Worm (Caenorhabditis elegans) whole organism, late embryonic: ENCODE data around the gene far-4.

Source experiments
- C08G9.2 ChIP-seq: sonication (generic microtip); optimal IDR thresholded peaks from 2 replicates; lab custom pipeline; 2016; ENCODE audit warnings: mild to moderate bottlenecking, missing genetic modification characterization, moderate library complexity, missing compliant biosample characterization
- Y22D7AL.16 ChIP-seq: sonication (generic microtip); optimal IDR thresholded peaks from 2 replicates; lab custom pipeline; 2016; ENCODE audit warnings: missing genetic modification characterization, missing compliant biosample characterization
- ahr-1 ChIP-seq: sonication (generic microtip); optimal IDR thresholded peaks from 2 replicates; lab custom pipeline; 2016; ENCODE audit warnings: missing genetic modification characterization, missing compliant biosample characterization
- ceh-14 ChIP-seq: sonication (generic microtip); optimal IDR thresholded peaks from 2 replicates; lab custom pipeline; 2016; ENCODE audit warnings: missing genotype, missing genetic modification characterization, missing compliant biosample characterization
- ceh-18 ChIP-seq: sonication (generic microtip); optimal IDR thresholded peaks from 2 replicates; lab custom pipeline; 2016; ENCODE audit warnings: missing genetic modification characterization, missing compliant biosample characterization
- ceh-19 ChIP-seq: fragments of 200-800 bp; sonication (Bioruptor generic); optimal IDR thresholded peaks from 2 replicates; lab custom pipeline; 2018; ENCODE audit warnings: mild to moderate bottlenecking, missing genetic modification characterization, missing compliant biosample characterization
- ceh-2 ChIP-seq: sonication (generic microtip); optimal IDR thresholded peaks from 2 replicates; lab custom pipeline; 2016; ENCODE audit warnings: missing genotype, missing genetic modification characterization, missing compliant biosample characterization
- ceh-22 ChIP-seq: sonication (generic microtip); optimal IDR thresholded peaks from 2 replicates; lab custom pipeline; 2017; ENCODE audit warnings: missing biosample characterization, missing genetic modification characterization
- ceh-24 ChIP-seq: sonication (generic microtip); optimal IDR thresholded peaks from 2 replicates; lab custom pipeline; 2016; ENCODE audit warnings: mild to moderate bottlenecking, missing genetic modification characterization, missing compliant biosample characterization
- ceh-30 ChIP-seq: fragments of 150-350 bp; optimal IDR thresholded peaks from 2 replicates; lab custom pipeline; 2014; ENCODE audit warnings: missing biosample characterization, missing genetic modification characterization
- ceh-31 ChIP-seq: sonication (generic microtip); optimal IDR thresholded peaks from 2 replicates; lab custom pipeline; 2016; ENCODE audit warnings: missing genetic modification characterization, missing compliant biosample characterization
- ceh-34 ChIP-seq: sonication (generic microtip); optimal IDR thresholded peaks from 2 replicates; lab custom pipeline; 2016; ENCODE audit warnings: mild to moderate bottlenecking, missing genetic modification characterization, missing compliant biosample characterization
- ceh-48 ChIP-seq: sonication (generic microtip); optimal IDR thresholded peaks from 2 replicates; lab custom pipeline; 2016; ENCODE audit warnings: missing genetic modification characterization, inconsistent platforms, missing compliant biosample characterization
- dmd-4 ChIP-seq: sonication (generic microtip); optimal IDR thresholded peaks from 2 replicates; lab custom pipeline; 2016; ENCODE audit warnings: borderline replicate concordance, missing genetic modification characterization, missing compliant biosample characterization
- dve-1 ChIP-seq: sonication (generic microtip); optimal IDR thresholded peaks from 2 replicates; lab custom pipeline; 2017; ENCODE audit warnings: antibody characterized with exemption, mild to moderate bottlenecking, missing genetic modification characterization, missing compliant biosample characterization
- elt-2 ChIP-seq: sonication (generic microtip); optimal IDR thresholded peaks from 2 replicates; lab custom pipeline; 2016; ENCODE audit warnings: missing genetic modification reagents, missing genetic modification characterization, missing compliant biosample characterization
- elt-4 ChIP-seq: sonication (generic microtip); optimal IDR thresholded peaks from 2 replicates; lab custom pipeline; 2016; ENCODE audit warnings: missing genetic modification characterization, missing compliant biosample characterization
- fax-1 ChIP-seq: sonication (generic microtip); optimal IDR thresholded peaks from 2 replicates; lab custom pipeline; 2016; ENCODE audit warnings: missing genotype, missing genetic modification characterization, missing compliant biosample characterization
- hlh-15 ChIP-seq: sonication (generic microtip); optimal IDR thresholded peaks from 2 replicates; lab custom pipeline; 2016; ENCODE audit warnings: missing genetic modification characterization, missing compliant biosample characterization
- hlh-8 ChIP-seq: sonication (generic microtip); optimal IDR thresholded peaks from 2 replicates; lab custom pipeline; 2016; ENCODE audit warnings: missing genotype, missing genetic modification characterization, missing compliant biosample characterization
- lim-6 ChIP-seq: sonication (generic microtip); optimal IDR thresholded peaks from 2 replicates; lab custom pipeline; 2016; ENCODE audit warnings: missing genetic modification characterization, missing compliant biosample characterization
- nfya-1 ChIP-seq: sonication (generic microtip); optimal IDR thresholded peaks from 2 replicates; lab custom pipeline; 2017; ENCODE audit warnings: missing genetic modification characterization, mild to moderate bottlenecking, missing compliant biosample characterization, antibody characterized with exemption, moderate library complexity
- nhr-11 ChIP-seq: fragments of 150-350 bp; optimal IDR thresholded peaks from 2 replicates; lab custom pipeline; 2014; ENCODE audit warnings: missing biosample characterization, missing genetic modification characterization
- npax-4 ChIP-seq: sonication (generic microtip); optimal IDR thresholded peaks from 2 replicates; lab custom pipeline; 2016; ENCODE audit warnings: missing genetic modification characterization, missing compliant biosample characterization
- odd-2 ChIP-seq: sonication (generic microtip); optimal IDR thresholded peaks from 2 replicates; lab custom pipeline; 2017; ENCODE audit warnings: antibody characterized with exemption, mild to moderate bottlenecking, missing genetic modification characterization, missing compliant biosample characterization
- pag-3 ChIP-seq: sonication (generic microtip); optimal IDR thresholded peaks from 2 replicates; lab custom pipeline; 2016; ENCODE audit warnings: missing compliant biosample characterization, missing genetic modification characterization, borderline replicate concordance
- pat-9 ChIP-seq: fragments of 200-800 bp; sonication (Bioruptor generic); optimal IDR thresholded peaks from 2 replicates; lab custom pipeline; 2018; ENCODE audit warnings: mild to moderate bottlenecking, missing genetic modification characterization, moderate library complexity, missing compliant biosample characterization
- pha-2 ChIP-seq: sonication (generic microtip); optimal IDR thresholded peaks from 2 replicates; lab custom pipeline; 2017; ENCODE audit warnings: mild to moderate bottlenecking, missing genetic modification characterization, missing compliant biosample characterization
- pha-4 ChIP-seq: fragments of 150-350 bp; optimal IDR thresholded peaks from 2 replicates; lab custom pipeline; 2018; ENCODE audit warnings: missing biosample characterization, missing genetic modification reagents, missing genetic modification characterization
- pqm-1 ChIP-seq: sonication (generic microtip); optimal IDR thresholded peaks from 2 replicates; lab custom pipeline; 2016; ENCODE audit warnings: missing genetic modification characterization, missing compliant biosample characterization
- sox-4 ChIP-seq: sonication (generic microtip); optimal IDR thresholded peaks from 2 replicates; lab custom pipeline; 2017; ENCODE audit warnings: mild to moderate bottlenecking, missing genetic modification characterization, inconsistent platforms, missing compliant biosample characterization
- syd-9 ChIP-seq: sonication (generic microtip); optimal IDR thresholded peaks from 2 replicates; lab custom pipeline; 2016; ENCODE audit warnings: mild to moderate bottlenecking, missing genetic modification characterization, moderate library complexity, missing compliant biosample characterization
- tbx-2 ChIP-seq: sonication (generic microtip); optimal IDR thresholded peaks from 2 replicates; lab custom pipeline; 2016; ENCODE audit warnings: missing genetic modification characterization, missing compliant biosample characterization
- tbx-7 ChIP-seq: sonication (generic microtip); optimal IDR thresholded peaks from 2 replicates; lab custom pipeline; 2016; ENCODE audit warnings: missing genotype, missing genetic modification characterization, missing compliant biosample characterization
- unc-42 ChIP-seq: sonication (generic microtip); optimal IDR thresholded peaks from 2 replicates; lab custom pipeline; 2016; ENCODE audit warnings: missing genotype, missing genetic modification characterization, missing compliant biosample characterization
- unc-55 ChIP-seq: sonication (generic microtip); optimal IDR thresholded peaks from 2 replicates; lab custom pipeline; 2017; ENCODE audit warnings: missing biosample characterization, missing genetic modification reagents, missing genetic modification characterization
- unc-86 ChIP-seq: sonication (generic microtip); optimal IDR thresholded peaks from 2 replicates; lab custom pipeline; 2016; ENCODE audit warnings: missing genetic modification characterization, missing compliant biosample characterization
- ztf-16 ChIP-seq: sonication (generic microtip); optimal IDR thresholded peaks from 2 replicates; lab custom pipeline; 2017; ENCODE audit warnings: missing genetic modification characterization, missing compliant biosample characterization

far-4 gene

DNA sequence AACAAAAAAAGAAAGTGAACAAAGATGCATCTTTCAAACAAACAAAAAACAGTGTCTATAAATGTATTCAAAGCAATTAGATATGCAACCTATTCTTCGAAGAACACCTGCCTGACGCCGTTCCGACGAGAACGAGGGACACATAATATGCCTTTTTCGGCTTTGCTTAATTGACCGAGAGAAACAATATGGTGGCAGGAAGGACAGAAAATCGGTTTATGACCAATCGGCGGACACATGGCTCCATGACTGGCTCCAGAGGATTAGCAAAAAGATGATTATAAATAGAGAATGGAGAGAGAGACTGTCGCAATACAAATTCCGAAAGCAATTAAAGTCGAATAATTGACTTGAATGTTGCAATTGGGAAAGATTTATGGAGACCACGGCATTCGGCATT, 18.8 kb upstream of the far-4 start:
- TF ChIP-seq unc-42 (tag; lab: Kevin White, UChicago) (peak; percentile 31), nfya-1 (tag; lab: Kevin White, UChicago) (peak; percentile 33), lim-6 (tag; lab: Kevin White, UChicago) (no peak)

- TF ChIP-seq ztf-16 (tag; lab: Kevin White, UChicago) = no peak
- no peak for TF ChIP-seq sox-4 (tag; lab: Kevin White, UChicago)
- TF ChIP-seq pha-4 = no peak
- TF ChIP-seq hlh-15 (tag; lab: Kevin White, UChicago) = no peak
- TF ChIP-seq tbx-2 = no peak
- no peak for TF ChIP-seq ceh-34 (tag; lab: Kevin White, UChicago)
- TF ChIP-seq fax-1 (tag; lab: Kevin White, UChicago) = no peak
- no peak for TF ChIP-seq lim-6 (tag; lab: Kevin White, UChicago)
- no peak for TF ChIP-seq tbx-7 (tag; lab: Kevin White, UChicago)
- TF ChIP-seq hlh-8 = no peak
- TF ChIP-seq nhr-11 (tag; lab: Kevin White, UChicago) = no peak
- no peak for TF ChIP-seq ceh-30
- TF ChIP-seq C08G9.2 = no peak
- no peak for TF ChIP-seq Y22D7AL.16 (tag; lab: Kevin White, UChicago)
Measured at ce11 chrV:13013844-13014243, 14.4 kb upstream of the far-4 start, which contains the start of gene F15B9.6. TSS of gene F15B9.6 (plus strand) at chrV:13014144.

DNA sequence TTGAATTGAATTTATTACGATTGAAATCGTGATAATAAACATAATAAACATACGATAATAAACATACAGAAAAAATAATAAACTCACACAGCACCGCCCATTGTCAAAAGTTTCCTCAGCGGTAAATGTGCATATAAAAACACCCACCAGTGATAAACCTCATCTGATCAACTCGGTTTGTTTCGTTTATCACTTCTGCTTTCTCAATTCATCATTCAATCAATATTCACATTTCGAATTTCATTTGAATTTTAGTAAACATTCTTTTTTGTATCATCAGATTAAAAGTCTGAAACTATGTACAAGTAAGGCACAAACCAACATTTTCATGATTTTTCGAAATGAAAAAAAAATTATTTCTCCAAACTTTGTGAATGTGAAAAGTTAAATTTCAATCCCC, 13.7 kb upstream of the far-4 start, which contains the start of gene try-10:
try-10 (minus strand) TSS at position 101 of the 400 bp plus-strand sequence.
- TF ChIP-seq ceh-31 (tag; lab: Kevin White, UChicago) = no peak
- no peak for TF ChIP-seq ahr-1 (tag; lab: Kevin White, UChicago)
- TF ChIP-seq elt-4 (tag; lab: Kevin White, UChicago) = no peak
- TF ChIP-seq ceh-22 = no peak
- TF ChIP-seq ceh-14 (tag; lab: Kevin White, UChicago) = no peak
- TF ChIP-seq pqm-1 (tag; lab: Kevin White, UChicago) = no peak
- no peak for TF ChIP-seq ceh-2 (tag; lab: Kevin White, UChicago)

DNA sequence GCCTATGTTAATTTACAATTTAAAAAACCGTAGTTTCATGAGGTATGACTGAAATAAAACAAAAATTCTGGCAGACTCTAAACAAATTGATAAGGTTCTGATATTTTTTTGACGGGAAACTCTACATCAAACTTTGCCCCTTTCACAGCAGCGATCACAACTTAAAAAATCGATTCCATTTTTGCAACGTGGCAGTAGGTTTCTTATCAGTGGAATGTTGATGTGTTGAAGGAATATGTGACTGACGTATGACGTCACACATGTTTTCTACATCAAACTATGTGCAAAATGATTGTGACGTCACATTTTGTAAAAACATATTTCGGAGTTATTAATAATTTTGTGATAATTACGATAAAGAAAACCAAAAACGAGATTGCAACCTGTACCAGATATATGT, 12.4 kb upstream of the far-4 start:
- TF ChIP-seq pat-9 (no peak), elt-2 (tag; lab: Kevin White, UChicago) (peak; percentile 63)

DNA sequence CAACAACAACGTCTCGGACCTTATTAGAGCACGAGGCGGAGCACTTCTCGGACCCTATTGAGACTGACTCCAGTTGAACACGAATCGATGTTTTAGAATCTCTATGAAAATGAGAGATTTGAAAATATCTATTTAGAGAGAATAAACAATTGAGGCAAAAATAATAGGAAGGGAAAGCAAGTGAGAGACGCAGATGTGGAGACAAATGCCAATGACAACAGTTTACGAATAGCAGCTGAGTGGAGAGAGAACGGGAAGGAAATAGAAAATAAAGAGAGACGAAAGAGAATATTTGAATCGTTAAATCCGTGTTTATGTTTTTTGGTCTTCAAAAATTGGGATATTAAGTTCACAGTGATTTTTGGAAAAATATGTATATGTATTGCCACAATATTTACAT, 10.4 kb upstream of the far-4 start:
- TF ChIP-seq hlh-15 (tag; lab: Kevin White, UChicago) = no peak
- TF ChIP-seq pat-9 = no peak
- no peak for TF ChIP-seq ceh-30
- TF ChIP-seq ceh-14 (tag; lab: Kevin White, UChicago) = no peak
- TF ChIP-seq ceh-48 = no peak
- TF ChIP-seq ceh-18 = peak; percentile 6
- TF ChIP-seq unc-55 (GFP tag; lab: Kevin White, UChicago) = peak; percentile 47
- peak; percentile 15 for TF ChIP-seq unc-42 (tag; lab: Kevin White, UChicago)
- no peak for TF ChIP-seq syd-9
- TF ChIP-seq ceh-31 (tag; lab: Kevin White, UChicago) = peak; percentile 51
- peak; percentile 31 for TF ChIP-seq nfya-1 (tag; lab: Kevin White, UChicago)

DNA sequence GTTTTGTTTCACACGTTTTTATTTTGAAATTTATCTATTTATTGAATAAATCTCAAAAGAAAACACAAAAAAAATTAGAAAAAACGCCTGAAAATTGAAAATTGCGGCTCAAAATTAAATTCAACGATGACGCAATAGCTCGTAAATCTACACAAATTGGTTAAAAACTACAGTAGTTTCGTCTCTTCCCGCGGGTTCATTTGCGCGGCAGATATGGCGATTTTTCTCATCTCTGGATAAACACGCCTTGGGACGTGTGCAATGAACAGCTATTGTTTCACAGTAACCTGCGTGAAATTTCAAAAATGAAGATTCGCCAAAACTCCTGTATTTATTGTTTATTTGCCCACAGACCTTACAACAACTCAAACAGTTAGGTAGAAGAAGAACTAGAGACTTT, 9.8 kb upstream of the far-4 start:
- TF ChIP-seq ceh-30 = no peak

ce11 chrV:13008825-13009224, 9.4 kb upstream of the far-4 start, which contains the start of gene F15B9.10:
TSS of gene F15B9.10 (minus strand) at chrV:13008925.
- no peak for TF ChIP-seq C08G9.2
- no peak for TF ChIP-seq lim-6 (tag; lab: Kevin White, UChicago)
- no peak for TF ChIP-seq unc-86 (tag; lab: Kevin White, UChicago)
- no peak for TF ChIP-seq ceh-19 (GFP tag; lab: Kevin White, UChicago)
- no peak for TF ChIP-seq pat-9
- TF ChIP-seq odd-2 (tag; lab: Kevin White, UChicago) = no peak
- TF ChIP-seq dmd-4 (tag; lab: Kevin White, UChicago) = no peak
- TF ChIP-seq pag-3 (tag; lab: Kevin White, UChicago) = no peak
- TF ChIP-seq ceh-48 = no peak
- TF ChIP-seq ceh-24 = no peak
- no peak for TF ChIP-seq npax-4
- no peak for TF ChIP-seq nhr-11 (tag; lab: Kevin White, UChicago)
- TF ChIP-seq sox-4 (tag; lab: Kevin White, UChicago) = no peak
- no peak for TF ChIP-seq ahr-1 (tag; lab: Kevin White, UChicago)
- TF ChIP-seq dve-1 (tag; lab: Kevin White, UChicago) = no peak
- TF ChIP-seq ceh-22 = no peak
- no peak for TF ChIP-seq ceh-30
- no peak for TF ChIP-seq unc-42 (tag; lab: Kevin White, UChicago)
- no peak for TF ChIP-seq pha-2 (tag; lab: Kevin White, UChicago)
